Worm (Caenorhabditis elegans): ENCODE measurements around the gene C01B10.6.
"Not testable (repeated sequence)": the region's sequence is repeated elsewhere in the genome, so short reads cannot be mapped to it uniquely, and the experiment has no call there.

The C01B10.6 gene

ce11 chrIV:6639880-6640279 lies at the start of gene C01B10.6:
TSS of gene C01B10.6 (plus strand) at chrIV:6640180.
- no peak for TF ChIP-seq sox-2 (GFP tag; IDR thresholded peaks at IDR 0.05)
- TF ChIP-seq ceh-2 (tag; optimal IDR thresholded peaks at IDR 0.05) = no peak
- no peak for TF ChIP-seq nhr-11 (tag; optimal IDR thresholded peaks at IDR 0.05)
- TF ChIP-seq K02D7.2 (tag; optimal IDR thresholded peaks at IDR 0.05) = no peak
- no peak for TF ChIP-seq nfya-1 (tag; optimal IDR thresholded peaks at IDR 0.05)
- TF ChIP-seq dve-1 (tag; optimal IDR thresholded peaks at IDR 0.05) = no peak
- TF ChIP-seq npax-4 (tag; optimal IDR thresholded peaks at IDR 0.05) = no peak
- TF ChIP-seq odd-2 (tag; optimal IDR thresholded peaks at IDR 0.05) = no peak
- TF ChIP-seq ets-4 (tag; optimal IDR thresholded peaks at IDR 0.05) = no peak
- no peak for TF ChIP-seq zip-5 (tag; optimal IDR thresholded peaks at IDR 0.05)
- no peak for TF ChIP-seq ztf-16 (tag; optimal IDR thresholded peaks at IDR 0.05)
- no peak for TF ChIP-seq sdc-2 (tag; optimal IDR thresholded peaks at IDR 0.05)
- TF ChIP-seq ceh-34 (tag; optimal IDR thresholded peaks at IDR 0.05) = no peak
- no peak for TF ChIP-seq unc-42 (tag; optimal IDR thresholded peaks at IDR 0.05)
- TF ChIP-seq ceh-45 (GFP tag; IDR thresholded peaks at IDR 0.05) = no peak
- no peak for TF ChIP-seq unc-55 (GFP tag; optimal IDR thresholded peaks at IDR 0.05)
- TF ChIP-seq ceh-22 (tag; optimal IDR thresholded peaks at IDR 0.05) = no peak
- TF ChIP-seq ahr-1 (tag; optimal IDR thresholded peaks at IDR 0.05) = no peak
- no peak for TF ChIP-seq C38D4.7 (GFP tag; optimal IDR thresholded peaks at IDR 0.05)
- TF ChIP-seq ama-1 (optimal IDR thresholded peaks at IDR 0.05) = no peak

DNA sequence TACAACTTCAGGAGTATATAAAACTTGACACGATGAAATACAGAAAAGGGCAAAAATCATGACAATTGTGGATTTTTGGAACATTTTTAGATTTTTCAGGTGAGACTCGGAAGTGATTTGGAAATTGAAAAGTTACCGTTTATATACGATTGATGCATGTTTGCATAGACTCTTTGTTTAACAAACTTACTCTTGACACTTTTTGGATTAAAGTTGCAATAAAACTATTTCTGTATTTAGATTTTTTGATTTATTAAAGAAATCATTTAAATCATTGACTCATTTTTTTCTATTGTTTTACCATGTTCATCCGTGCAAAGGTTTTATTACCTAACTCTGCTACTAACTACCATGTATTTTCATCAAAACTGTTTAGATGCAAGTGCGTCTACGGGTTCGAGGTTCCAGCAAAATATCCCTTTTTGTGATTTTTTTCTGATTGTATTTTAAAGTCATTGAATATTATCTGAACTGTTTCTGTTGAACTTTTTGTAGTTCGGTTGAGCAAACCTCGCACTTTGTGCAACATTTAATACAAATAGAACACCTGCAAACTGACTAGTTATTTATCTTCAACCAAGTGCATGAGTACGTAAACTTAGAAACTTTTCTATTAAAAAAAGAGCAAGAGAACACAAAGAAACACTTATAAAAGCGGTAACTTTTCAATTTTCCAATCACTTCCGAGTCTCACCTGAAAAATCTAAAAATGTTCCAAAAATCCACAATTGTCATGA lies 48.8 kb upstream of the C01B10.6 start, which contains the start of the genes nspb-1 and nspb-2:
Gene nspb-1 (minus strand): TSS at position 101 of the 737 bp plus-strand sequence.
Gene nspb-2 (plus strand): TSS at position 687 of the 737 bp plus-strand sequence.
- TF ChIP-seq K09A11.1 (tag; optimal IDR thresholded peaks at IDR 0.05; ENCODE audit: insufficient read depth); gmeb-2 (tag; optimal IDR thresholded peaks at IDR 0.05); F13H6.1 (tag; optimal IDR thresholded peaks at IDR 0.05): not testable (repeated sequence)

DNA sequence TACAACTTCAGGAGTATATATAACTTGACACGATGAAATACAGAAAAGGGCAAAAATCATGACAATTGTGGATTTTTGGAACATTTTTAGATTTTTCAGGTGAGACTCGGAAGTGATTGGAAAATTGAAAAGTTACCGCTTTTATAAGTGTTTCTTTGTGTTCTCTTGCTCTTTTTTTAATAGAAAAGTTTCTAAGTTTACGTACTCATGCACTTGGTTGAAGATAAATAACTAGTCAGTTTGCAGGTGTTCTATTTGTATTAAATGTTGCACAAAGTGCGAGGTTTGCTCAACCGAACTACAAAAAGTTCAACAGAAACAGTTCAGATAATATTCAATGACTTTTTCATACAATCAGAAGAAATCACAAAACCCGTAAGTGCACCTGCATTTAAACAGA lies 45.1 kb upstream of the C01B10.6 start, which contains the start of gene nspb-3:
Gene nspb-3 (minus strand): TSS at position 101 of the 400 bp plus-strand sequence.
- not testable (repeated sequence) for TF ChIP-seq ceh-34 (tag; optimal IDR thresholded peaks at IDR 0.05); K09A11.1 (tag; optimal IDR thresholded peaks at IDR 0.05; ENCODE audit: insufficient read depth); lim-6 (tag; optimal IDR thresholded peaks at IDR 0.05)

ce11 chrIV:6595912-6596311 lies 44.1 kb upstream of the C01B10.6 start, which contains the start of gene F38A5.22:
TSS of gene F38A5.22 (minus strand) at chrIV:6595940.
- TF ChIP-seq lin-11 (tag; optimal IDR thresholded peaks at IDR 0.05) (no peak), rnt-1 (tag; optimal IDR thresholded peaks at IDR 0.05) (no peak), ceh-45 (GFP tag; IDR thresholded peaks at IDR 0.05) (no peak), ttx-3 (tag; optimal IDR thresholded peaks at IDR 0.05) (no peak), ceh-48 (tag; optimal IDR thresholded peaks at IDR 0.05) (no peak), nhr-232 (tag; optimal IDR thresholded peaks at IDR 0.05) (no peak), syd-9 (tag; optimal IDR thresholded peaks at IDR 0.05) (no peak), pag-3 (tag; optimal IDR thresholded peaks at IDR 0.05; ENCODE audit: borderline replicate concordance) (no peak), ref-2 (tag; optimal IDR thresholded peaks at IDR 0.05) (no peak), nhr-11 (tag; optimal IDR thresholded peaks at IDR 0.05) (no peak), gmeb-2 (tag; optimal IDR thresholded peaks at IDR 0.05) (no peak)

ce11 chrIV:6597298-6597697 lies 42.7 kb upstream of the C01B10.6 start, which contains the start of gene F38A5.6:
TSS of gene F38A5.6 (minus strand) at chrIV:6597398.
- no peak for TF ChIP-seq ahr-1 (tag; optimal IDR thresholded peaks at IDR 0.05)
- TF ChIP-seq fax-1 (tag; optimal IDR thresholded peaks at IDR 0.05) = no peak
- no peak for TF ChIP-seq ceh-19 (GFP tag; optimal IDR thresholded peaks at IDR 0.05)
- TF ChIP-seq ceh-48 (tag; optimal IDR thresholded peaks at IDR 0.05) = no peak
- no peak for TF ChIP-seq ttx-3 (tag; optimal IDR thresholded peaks at IDR 0.05)
- no peak for TF ChIP-seq ceh-2 (tag; optimal IDR thresholded peaks at IDR 0.05)
- no peak for TF ChIP-seq lim-6 (tag; optimal IDR thresholded peaks at IDR 0.05)
- TF ChIP-seq dmd-4 (tag; optimal IDR thresholded peaks at IDR 0.05; ENCODE audit: borderline replicate concordance) = no peak
- no peak for TF ChIP-seq fkh-6 (tag; optimal IDR thresholded peaks at IDR 0.05)
- TF ChIP-seq nhr-11 (tag; optimal IDR thresholded peaks at IDR 0.05) = no peak
- no peak for TF ChIP-seq ceh-24 (tag; optimal IDR thresholded peaks at IDR 0.05)
- no peak for TF ChIP-seq F13H6.1 (tag; optimal IDR thresholded peaks at IDR 0.05)
- no peak for TF ChIP-seq C38D4.7 (GFP tag; optimal IDR thresholded peaks at IDR 0.05)
